Worm (Caenorhabditis elegans): ENCODE measurements around the gene rnp-1.

Gene rnp-1

DNA sequence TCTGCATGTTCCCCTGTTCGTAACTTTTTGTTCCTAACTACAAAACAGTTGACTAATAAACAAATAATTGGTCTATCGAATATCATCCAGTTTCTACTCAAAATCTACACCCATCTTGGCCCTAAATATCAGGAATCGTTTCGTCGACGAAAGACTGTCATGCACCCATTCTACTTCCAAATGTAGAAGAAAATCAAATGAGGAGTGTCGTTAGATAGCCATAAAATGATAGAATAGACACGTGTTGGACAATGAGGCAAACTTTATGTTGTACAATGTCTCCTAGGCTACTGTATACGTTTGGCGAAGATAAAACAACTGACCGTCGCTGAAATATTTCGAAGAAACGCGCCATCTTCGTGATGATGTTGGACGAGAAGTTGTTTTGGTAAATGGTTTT, 32.1 kb upstream of the rnp-1 start:
- TF ChIP-seq unc-42 (tag; optimal IDR thresholded peaks at IDR 0.05) (no peak), tbx-2 (tag; optimal IDR thresholded peaks at IDR 0.05) (no peak)

DNA sequence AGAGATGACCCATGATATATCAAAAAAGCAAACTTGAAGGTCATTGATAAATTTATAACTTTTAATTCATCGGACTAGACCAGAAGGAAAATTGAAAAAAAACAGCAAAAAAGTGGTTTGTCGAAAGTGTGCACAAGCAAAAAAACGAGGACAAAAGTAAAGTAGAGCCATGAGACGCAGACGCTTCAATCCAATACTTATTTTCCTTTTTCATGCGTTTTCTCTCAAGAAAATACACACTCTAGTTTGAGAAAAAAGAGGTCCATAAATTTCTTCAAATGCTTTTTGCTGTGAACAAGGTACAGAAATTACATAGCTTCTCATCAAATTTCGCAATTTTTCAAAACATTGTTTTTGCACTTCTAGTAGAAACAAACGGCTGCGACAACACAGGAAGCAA, 30.9 kb upstream of the rnp-1 start:
- TF ChIP-seq pag-3 (tag; optimal IDR thresholded peaks at IDR 0.05; ENCODE audit: borderline replicate concordance) (no peak), ceh-48 (tag; optimal IDR thresholded peaks at IDR 0.05) (no peak), unc-55 (GFP tag; optimal IDR thresholded peaks at IDR 0.05) (no peak), dve-1 (tag; optimal IDR thresholded peaks at IDR 0.05) (no peak), ceh-19 (GFP tag; optimal IDR thresholded peaks at IDR 0.05) (no peak), pha-4 (tag; optimal IDR thresholded peaks at IDR 0.05) (no peak), odd-2 (tag; optimal IDR thresholded peaks at IDR 0.05) (no peak), pax-1 (tag; optimal IDR thresholded peaks at IDR 0.05) (no peak), dmd-4 (tag; optimal IDR thresholded peaks at IDR 0.05; ENCODE audit: borderline replicate concordance) (no peak), hlh-6 (tag; optimal IDR thresholded peaks at IDR 0.05) (no peak), tbx-7 (tag; optimal IDR thresholded peaks at IDR 0.05) (no peak), ceh-14 (tag; optimal IDR thresholded peaks at IDR 0.05) (no peak), K02D7.2 (tag; optimal IDR thresholded peaks at IDR 0.05) (no peak)

DNA sequence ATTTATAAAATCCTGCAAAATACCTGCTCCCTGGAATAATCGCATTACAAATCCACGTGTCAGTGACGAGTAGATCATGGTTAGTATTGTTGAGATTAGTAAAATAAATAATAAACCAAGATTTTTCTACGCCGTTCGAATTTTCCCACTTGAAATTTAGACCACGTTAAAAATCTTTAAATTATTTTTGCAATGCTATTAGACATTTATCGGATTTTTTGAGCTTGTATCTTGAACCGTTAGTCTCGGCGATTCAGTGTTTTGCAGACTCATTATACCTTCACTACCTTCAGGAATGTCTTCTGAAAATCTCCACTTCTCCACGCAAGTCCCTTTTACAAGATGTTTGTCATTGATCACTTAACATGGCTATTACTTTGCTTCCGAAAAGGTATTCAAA, 29.9 kb upstream of the rnp-1 start, which contains the start of gene C27A7.5:
C27A7.5 (minus strand) TSS at position 101 of the 400 bp plus-strand sequence.
- TF ChIP-seq K02D7.2 (tag; optimal IDR thresholded peaks at IDR 0.05) (no peak), pros-1 (tag; optimal IDR thresholded peaks at IDR 0.05) (no peak), ceh-48 (tag; optimal IDR thresholded peaks at IDR 0.05) (no peak), gmeb-2 (tag; optimal IDR thresholded peaks at IDR 0.05) (no peak), pha-4 (tag; optimal IDR thresholded peaks at IDR 0.05) (no peak), ceh-22 (tag; optimal IDR thresholded peaks at IDR 0.05) (no peak), odd-2 (tag; optimal IDR thresholded peaks at IDR 0.05) (no peak), nhr-11 (tag; optimal IDR thresholded peaks at IDR 0.05) (no peak), unc-42 (tag; optimal IDR thresholded peaks at IDR 0.05) (no peak), eyg-1 (tag; optimal IDR thresholded peaks at IDR 0.05) (no peak), npax-4 (tag; optimal IDR thresholded peaks at IDR 0.05) (no peak), pat-9 (tag; optimal IDR thresholded peaks at IDR 0.05) (no peak), fkh-6 (tag; optimal IDR thresholded peaks at IDR 0.05) (no peak), elt-2 (tag; optimal IDR thresholded peaks at IDR 0.05) (no peak), hlh-6 (tag; optimal IDR thresholded peaks at IDR 0.05) (no peak), ref-2 (tag; optimal IDR thresholded peaks at IDR 0.05) (no peak), ceh-2 (tag; optimal IDR thresholded peaks at IDR 0.05) (no peak), ceh-6 (GFP tag; optimal IDR thresholded peaks at IDR 0.05) (no peak)

DNA sequence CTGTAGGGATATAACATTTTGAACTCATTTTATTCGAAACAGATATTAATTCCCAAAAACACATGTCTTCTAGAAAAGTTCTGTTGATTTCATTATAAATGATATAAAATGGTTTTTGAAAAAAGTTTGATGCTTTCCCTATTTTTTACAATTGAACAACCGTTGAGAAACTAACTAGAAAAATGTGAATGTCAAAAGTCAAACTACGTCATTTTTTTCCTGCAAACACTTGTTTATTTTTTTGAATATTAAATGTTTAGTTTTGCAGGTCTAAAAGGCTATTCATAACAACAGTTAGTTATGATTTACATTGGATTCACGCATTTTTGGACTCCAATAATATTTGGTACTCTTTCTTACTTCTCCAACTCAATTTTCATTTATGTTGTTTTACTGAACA, 29.2 kb upstream of the rnp-1 start, which contains the start of gene srj-4:
srj-4 (plus strand) TSS at position 301 of the 400 bp plus-strand sequence.
- TF ChIP-seq nhr-11 (tag; optimal IDR thresholded peaks at IDR 0.05) = no peak
- TF ChIP-seq madf-2 (tag; optimal IDR thresholded peaks at IDR 0.05) = no peak

DNA sequence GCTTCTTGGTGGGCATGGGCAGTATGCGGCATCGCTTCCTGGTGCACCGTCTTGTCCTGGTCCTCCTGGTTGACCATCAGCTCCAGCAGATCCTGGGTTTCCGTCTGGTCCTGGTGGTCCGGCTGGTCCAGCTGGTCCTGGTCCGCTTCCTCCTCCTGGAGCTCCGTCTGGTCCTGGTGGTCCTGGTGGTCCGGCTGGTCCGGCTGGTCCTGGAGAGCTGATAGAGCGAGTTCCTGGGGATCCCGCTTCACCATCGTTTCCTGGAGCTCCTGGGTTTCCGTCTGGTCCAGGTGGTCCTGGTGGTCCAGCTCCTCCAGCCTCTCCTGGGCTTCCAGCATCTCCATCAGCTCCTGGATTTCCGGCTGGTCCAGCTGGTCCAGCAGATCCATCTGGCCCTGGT, 25.0 kb upstream of the rnp-1 start:
- TF ChIP-seq sox-4 (tag; optimal IDR thresholded peaks at IDR 0.05) (no peak), lim-6 (tag; optimal IDR thresholded peaks at IDR 0.05) (no peak), nhr-11 (tag; optimal IDR thresholded peaks at IDR 0.05) (no peak), fax-1 (tag; optimal IDR thresholded peaks at IDR 0.05) (no peak), eyg-1 (tag; optimal IDR thresholded peaks at IDR 0.05) (no peak), elt-4 (tag; optimal IDR thresholded peaks at IDR 0.05) (peak; percentile 18), pat-9 (tag; optimal IDR thresholded peaks at IDR 0.05) (no peak), dmd-4 (tag; optimal IDR thresholded peaks at IDR 0.05; ENCODE audit: borderline replicate concordance) (peak; percentile 9), ceh-24 (tag; optimal IDR thresholded peaks at IDR 0.05) (no peak), hlh-30 (tag; optimal IDR thresholded peaks at IDR 0.05; ENCODE audit: insufficient read depth) (no peak), ceh-9 (tag; optimal IDR thresholded peaks at IDR 0.05) (no peak), mec-3 (tag; optimal IDR thresholded peaks at IDR 0.05; ENCODE audit: borderline replicate concordance) (peak; percentile 33), C08G9.2 (tag; optimal IDR thresholded peaks at IDR 0.05) (peak; percentile 32), ceh-18 (tag; optimal IDR thresholded peaks at IDR 0.05) (no peak)

Data from whole organism, late embryonic.